Worm (Caenorhabditis elegans): ENCODE results near the gene rha-1.

- TF ChIP-seq nhr-237 (tag; optimal IDR thresholded peaks at IDR 0.05) = no peak
- TF ChIP-seq pha-4 (tag; optimal IDR thresholded peaks at IDR 0.05) = no peak
- TF ChIP-seq elt-1 (tag; optimal IDR thresholded peaks at IDR 0.05; ENCODE audit: borderline replicate concordance, insufficient read depth) = no peak
- TF ChIP-seq mep-1 (tag; optimal IDR thresholded peaks at IDR 0.05) = no peak
- no peak for TF ChIP-seq ztf-11 (tag; optimal IDR thresholded peaks at IDR 0.05)
- no peak for TF ChIP-seq lin-13 (tag; optimal IDR thresholded peaks at IDR 0.05)
- TF ChIP-seq nhr-12 (tag; optimal IDR thresholded peaks at IDR 0.05) = no peak
- TF ChIP-seq hlh-1 (tag; optimal IDR thresholded peaks at IDR 0.05) = no peak
- TF ChIP-seq sptf-1 (tag; optimal IDR thresholded peaks at IDR 0.05) = no peak
- no peak for TF ChIP-seq elt-3 (tag; optimal IDR thresholded peaks at IDR 0.05)
Observed at ce11 chrII:8912523-8913017, 29.1 kb upstream of the rha-1 start.

Measured in whole organism, mixed stage, embryonic.